Worm (Caenorhabditis elegans): ENCODE results near the gene nhr-56.

nhr-56 gene

DNA sequence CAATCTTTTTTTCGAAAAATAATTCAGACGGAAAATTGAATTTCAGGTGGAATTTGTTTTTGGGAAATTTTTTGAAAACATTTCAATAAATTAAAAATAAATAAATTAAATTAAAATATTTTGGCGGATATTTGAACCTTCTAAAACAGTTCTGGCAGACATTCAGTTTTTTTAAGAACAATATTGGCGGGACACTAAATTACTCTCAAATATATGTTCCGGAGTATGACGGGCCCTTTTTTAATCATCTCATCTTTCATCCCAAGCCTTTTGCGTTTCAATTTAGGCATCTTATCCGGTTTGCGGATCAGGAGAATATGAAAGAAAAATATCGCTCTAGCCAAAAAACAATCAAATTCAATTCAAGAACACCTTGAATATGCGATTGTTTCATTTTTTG is 12.0 kb upstream of the nhr-56 start, which contains the start of gene svh-11:
TSS of gene svh-11 (plus strand) at position 301 of the 400 bp plus-strand sequence.
- no peak for TF ChIP-seq hlh-26 (GFP tag; conservative IDR thresholded peaks at IDR 0.05)
- no peak for TF ChIP-seq lag-1 (GFP tag; IDR thresholded peaks at IDR 0.05)
- no peak for TF ChIP-seq Y95B8A.8 (GFP tag; IDR thresholded peaks at IDR 0.05)
- TF ChIP-seq hsf-1 (GFP tag; IDR thresholded peaks at IDR 0.05) = no peak
- TF ChIP-seq ama-1 (optimal IDR thresholded peaks at IDR 0.05) = no peak
- TF ChIP-seq ama-1 (GFP tag; optimal IDR thresholded peaks at IDR 0.05) = no peak
- no peak for TF ChIP-seq lin-54 (GFP tag; optimal IDR thresholded peaks at IDR 0.05)
- no peak for TF ChIP-seq F52B5.7 (tag; optimal IDR thresholded peaks at IDR 0.05)
- TF ChIP-seq tbp1 (GFP tag; optimal IDR thresholded peaks at IDR 0.05) = no peak
- TF ChIP-seq nhr-179 (tag; optimal IDR thresholded peaks at IDR 0.05) = no peak
- TF ChIP-seq F37B4.10 (GFP tag; IDR thresholded peaks at IDR 0.05) = no peak
- TF ChIP-seq F49E8.2 (tag; optimal IDR thresholded peaks at IDR 0.05; ENCODE audit: insufficient read depth) = no peak
- TF ChIP-seq bed-2 (GFP tag; IDR thresholded peaks at IDR 0.05) = no peak
- TF ChIP-seq sdz-38 (tag; optimal IDR thresholded peaks at IDR 0.05) = no peak
- TF ChIP-seq ztf-22 (GFP tag; optimal IDR thresholded peaks at IDR 0.05) = no peak
- no peak for TF ChIP-seq egl-44 (GFP tag; IDR thresholded peaks at IDR 0.05)
- TF ChIP-seq athp-1 (tag; optimal IDR thresholded peaks at IDR 0.05) = no peak
- no peak for TF ChIP-seq nhr-90 (tag; optimal IDR thresholded peaks at IDR 0.05)

DNA sequence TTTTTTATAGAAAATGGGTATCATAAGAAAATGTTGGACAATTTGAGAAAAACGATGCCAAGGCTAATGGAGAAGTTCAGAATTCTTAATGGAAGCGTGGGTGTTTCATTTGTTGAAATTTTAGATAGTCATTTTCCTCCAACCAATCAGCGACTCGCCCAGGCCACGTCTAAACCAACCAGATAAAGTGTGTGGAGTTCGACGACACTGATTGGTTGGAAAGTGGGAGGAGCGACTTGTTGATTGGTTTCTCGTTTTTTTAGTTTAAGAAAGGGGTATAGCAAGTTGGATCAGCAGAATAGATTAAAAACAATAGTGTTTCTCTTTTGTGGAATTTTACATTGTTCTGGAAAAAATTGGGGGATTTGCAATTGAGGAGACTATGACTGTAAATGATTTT is 11.3 kb upstream of the nhr-56 start:
- TF ChIP-seq madf-3 (GFP tag; IDR thresholded peaks at IDR 0.05) = no peak
- TF ChIP-seq Y95B8A.8 (GFP tag; IDR thresholded peaks at IDR 0.05) = no peak
- TF ChIP-seq nfyb-1 (GFP tag; IDR thresholded peaks at IDR 0.05) = 0 out of 2 replicates have a peak, but pooled peaks have one; percentile 34
- no peak for TF ChIP-seq B0035.1 (tag; optimal IDR thresholded peaks at IDR 0.05)

DNA sequence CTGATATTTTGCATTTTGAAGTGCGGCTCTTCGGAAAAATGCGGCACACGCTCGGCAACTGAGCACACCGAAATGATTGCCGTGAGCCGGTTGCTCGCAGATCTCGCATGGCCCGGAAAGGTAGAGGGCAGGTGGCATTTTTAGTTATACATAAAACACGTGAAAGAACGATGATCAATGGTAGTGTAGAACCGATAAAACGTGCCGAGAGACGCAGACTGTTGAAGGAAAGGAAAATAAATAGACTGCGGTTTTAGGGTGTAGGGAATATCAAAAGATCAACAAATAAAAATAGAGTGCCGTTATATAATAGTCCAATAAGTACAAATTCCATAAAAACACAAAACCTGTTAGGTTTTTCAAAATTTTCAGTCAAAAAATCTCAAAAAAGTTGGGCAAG is 6.9 kb upstream of the nhr-56 start, which contains the start of gene nhr-133:
TSS of gene nhr-133 (minus strand) at position 183 of the 400 bp plus-strand sequence.
- TF ChIP-seq D2030.7 (GFP tag; IDR thresholded peaks at IDR 0.05) = no peak
- TF ChIP-seq hmg-1.2 (GFP tag; IDR thresholded peaks at IDR 0.05) = peak; percentile 43; the same call in 1 of the 2 replicates
- TF ChIP-seq pha-4 (tag; optimal IDR thresholded peaks at IDR 0.05) = no peak
- TF ChIP-seq nhr-80 (tag; optimal IDR thresholded peaks at IDR 0.05) = peak; percentile 16
- peak; percentile 47; the same call in 1 of the 2 replicates for TF ChIP-seq zfh-2 (GFP tag; conservative IDR thresholded peaks at IDR 0.05)
- no peak for TF ChIP-seq gei-17 (GFP tag; optimal IDR thresholded peaks at IDR 0.05)
- no peak for TF ChIP-seq ceh-27 (GFP tag; optimal IDR thresholded peaks at IDR 0.05)
- TF ChIP-seq hsf-1 (GFP tag; IDR thresholded peaks at IDR 0.05) = no peak
- no peak for TF ChIP-seq B0336.3 (GFP tag; IDR thresholded peaks at IDR 0.05)

DNA sequence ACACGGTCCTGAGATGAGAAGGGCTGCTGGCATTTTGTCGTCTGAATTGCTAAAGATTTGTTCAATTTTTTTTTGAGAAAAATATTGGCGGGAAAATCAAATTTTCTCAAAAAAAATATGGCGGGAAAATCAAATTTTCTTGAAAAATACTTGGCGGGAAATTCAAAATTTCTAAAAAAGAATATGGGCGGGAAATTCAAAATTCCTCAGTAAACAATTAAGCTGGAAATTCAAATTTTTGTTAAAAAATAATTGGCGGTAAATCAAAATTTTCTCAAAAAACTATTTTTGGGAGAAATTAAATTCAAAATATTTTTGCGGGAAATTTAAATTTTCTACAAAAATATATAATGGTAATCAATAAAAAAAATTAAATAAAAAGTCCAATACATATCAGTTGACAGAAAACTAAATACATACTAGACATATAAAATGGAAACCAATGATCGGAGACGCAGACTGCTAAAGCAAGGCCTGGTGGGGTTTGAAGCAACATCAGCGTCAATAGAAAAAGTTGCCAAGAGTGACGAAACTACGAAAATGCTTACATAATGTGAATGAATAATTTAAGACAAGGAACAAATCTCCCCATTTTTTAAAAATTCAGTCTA is 4.3 kb upstream of the nhr-56 start, which contains the start of gene nhr-184:
TSS of gene nhr-184 (minus strand) at position 51 of the 611 bp plus-strand sequence.
- TF ChIP-seq attf-5 (GFP tag; optimal IDR thresholded peaks at IDR 0.05) (peak; percentile 8), B0336.3 (GFP tag; IDR thresholded peaks at IDR 0.05) (no peak), tbx-9 (tag; optimal IDR thresholded peaks at IDR 0.05; ENCODE audit: borderline replicate concordance) (no peak), nfya-1 (tag; optimal IDR thresholded peaks at IDR 0.05; ENCODE audit: borderline replicate concordance, insufficient read depth) (no peak), egl-44 (GFP tag; IDR thresholded peaks at IDR 0.05) (no peak), C06A6.2 (GFP tag; conservative IDR thresholded peaks at IDR 0.05) (no peak), ceh-58 (GFP tag; IDR thresholded peaks at IDR 0.05) (no peak), let-607 (tag; optimal IDR thresholded peaks at IDR 0.05) (no peak), cebp-1 (GFP tag; IDR thresholded peaks at IDR 0.05) (no peak), cebp-1 (tag; optimal IDR thresholded peaks at IDR 0.05) (peak; percentile 52), fkh-3 (tag; optimal IDR thresholded peaks at IDR 0.05) (no peak), madf-10 (tag; optimal IDR thresholded peaks at IDR 0.05) (no peak), athp-1 (tag; optimal IDR thresholded peaks at IDR 0.05) (no peak), Y67H2A.10 (GFP tag; conservative IDR thresholded peaks at IDR 0.05) (no peak), rpc-1 (optimal IDR thresholded peaks at IDR 0.05) (no peak), rpc-1 (tag; optimal IDR thresholded peaks at IDR 0.05) (no peak), ztf-26 (tag; optimal IDR thresholded peaks at IDR 0.05) (no peak), pbrm-1 (GFP tag; IDR thresholded peaks at IDR 0.05) (no peak), hmg-1.2 (GFP tag; IDR thresholded peaks at IDR 0.05) (peak; percentile 36; the same call in 1 of the 2 replicates), cebp-2 (GFP tag; IDR thresholded peaks at IDR 0.05) (no peak), B0035.1 (tag; optimal IDR thresholded peaks at IDR 0.05) (no peak), madf-3 (GFP tag; IDR thresholded peaks at IDR 0.05) (no peak), lag-1 (GFP tag; IDR thresholded peaks at IDR 0.05) (no peak)
